Worm (Caenorhabditis elegans) whole organism, L2 larva: ENCODE results near the gene zipt-15.

ENCODE experiments used
- ama-1 ChIP-seq: fragments of 150-350 bp; optimal IDR thresholded peaks from 2 replicates; lab custom pipeline; 2018; ENCODE audit warnings: inconsistent platforms
- blmp-1 ChIP-seq: sonication (generic microtip); optimal IDR thresholded peaks from 2 replicates; lab custom pipeline; 2017; ENCODE audit warnings: missing genetic modification characterization, mild to moderate bottlenecking, missing compliant biosample characterization, antibody characterized with exemption, moderate library complexity; ENCODE audit not compliant: insufficient read depth
- ceh-82 ChIP-seq: fragments of 150-350 bp; optimal IDR thresholded peaks from 2 replicates; lab custom pipeline; 2014; ENCODE audit warnings: missing biosample characterization, missing genetic modification characterization
- egl-27 ChIP-seq: sonication (generic microtip); optimal IDR thresholded peaks from 3 replicates; lab custom pipeline; 2017; ENCODE audit warnings: missing biosample characterization, missing genetic modification reagents, missing genetic modification characterization
- elt-1 ChIP-seq: fragments of 150-350 bp; optimal IDR thresholded peaks from 2 replicates; lab custom pipeline; 2014; ENCODE audit warnings: missing biosample characterization, missing genetic modification characterization
- lin-13 ChIP-seq: fragments of 150-350 bp; optimal IDR thresholded peaks from 2 replicates; lab custom pipeline; 2014; ENCODE audit warnings: missing biosample characterization, missing genetic modification reagents, missing genetic modification characterization
- lsy-2 ChIP-seq, 2 experiments: fragments of 150-350 bp in 1 of 2; sonication (generic microtip) in 1 of 2; optimal IDR thresholded peaks; 2 replicates each; lab custom pipeline; 2014 to 2017; ENCODE audit warnings: missing biosample characterization in 2 of 2, missing genetic modification characterization in 2 of 2
- nhr-25 ChIP-seq: fragments of 150-350 bp; sonication (generic microtip); optimal IDR thresholded peaks from 3 replicates; lab custom pipeline; 2014; ENCODE audit warnings: missing biosample characterization, missing genetic modification characterization
- unc-39 ChIP-seq: fragments of 150-350 bp; optimal IDR thresholded peaks from 2 replicates; lab custom pipeline; 2014; ENCODE audit warnings: missing biosample characterization, missing genetic modification characterization
- unc-55 ChIP-seq: fragments of 150-350 bp; sonication (generic microtip); optimal IDR thresholded peaks from 3 replicates; lab custom pipeline; 2014; ENCODE audit warnings: missing biosample characterization, missing genetic modification reagents, missing genetic modification characterization
- zag-1 ChIP-seq: fragments of 150-350 bp; optimal IDR thresholded peaks from 2 replicates; lab custom pipeline; 2014; ENCODE audit warnings: missing biosample characterization, missing genetic modification characterization
- ztf-11 ChIP-seq: sonication (generic microtip); optimal IDR thresholded peaks from 2 replicates; lab custom pipeline; 2017; ENCODE audit warnings: missing biosample characterization, missing genetic modification characterization

DNA sequence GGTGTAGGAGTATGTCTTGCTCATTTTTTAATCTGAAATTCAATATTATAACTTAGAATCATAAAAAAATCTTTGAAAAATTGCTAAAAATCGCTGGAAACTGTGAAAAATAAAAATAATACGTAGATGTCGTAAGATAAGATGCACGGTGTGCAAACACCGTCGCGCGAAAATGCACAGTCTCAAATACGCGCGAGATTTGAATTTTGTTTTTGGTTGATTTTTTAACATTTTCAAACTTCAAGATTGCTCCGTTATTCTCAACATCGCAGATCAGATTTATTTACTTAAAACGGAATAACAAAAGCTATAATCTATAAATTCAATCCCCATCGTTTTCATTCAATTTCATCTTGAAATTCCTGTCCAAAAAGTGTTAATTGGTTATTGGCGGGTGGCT lies 17.3 kb upstream of the zipt-15 start, which contains the start of gene Y55F3BR.6:
- no peak for TF ChIP-seq unc-55 (GFP tag; lab: Kevin White, UChicago)
- TF ChIP-seq elt-1 (tag; lab: Kevin White, UChicago), result no peak
- no peak for TF ChIP-seq blmp-1 (tag; lab: Kevin White, UChicago)
- no peak for TF ChIP-seq nhr-25 (tag; lab: Kevin White, UChicago)
- no peak for TF ChIP-seq egl-27 (tag; lab: Kevin White, UChicago)
- no peak for TF ChIP-seq ama-1 (lab: Kevin White, UChicago)
- no peak for TF ChIP-seq unc-39 (tag; lab: Kevin White, UChicago)
- TF ChIP-seq ztf-11 (tag; lab: Kevin White, UChicago), result no peak
- TF ChIP-seq ceh-82 (tag; lab: Kevin White, UChicago), result no peak
- no peak for TF ChIP-seq zag-1 (tag; lab: Kevin White, UChicago)
- no peak for TF ChIP-seq lsy-2 (tag; optimal IDR thresholded peaks at IDR 0.05; lab: Kevin White, UChicago)
- TF ChIP-seq lin-13 (GFP tag; lab: Kevin White, UChicago), result no peak
